Worm (Caenorhabditis elegans) whole organism, young adult: ENCODE measurements around the gene clec-78.

Experiments used
- lag-1 ChIP-seq: fragments of 200-800 bp; sonication (Bioruptor generic); IDR thresholded peaks from 2 replicates; pipeline ENCODE4 v1.3.6; 2022; ENCODE audit warnings: missing genetic modification reagents, missing genetic modification characterization, missing compliant biosample characterization
- tbp1 ChIP-seq: fragments of 200-800 bp; sonication (Bioruptor generic); optimal IDR thresholded peaks from 2 replicates; lab custom pipeline; 2018; ENCODE audit warnings: mild to moderate bottlenecking, missing genetic modification characterization, missing compliant biosample characterization

ce11 chrIV:3995384-3995783 is 6.5 kb downstream of the clec-78 start, which contains the start of gene F47C12.7:
- TF ChIP-seq lag-1, result no peak
- TF ChIP-seq tbp1 (GFP tag; lab: Kevin White, UChicago), result no peak
